Fruit fly (Drosophila melanogaster) whole organism, adult: Measurements from ENCODE around the gene Gr28b.

Experiments
- CG14711 ChIP-seq: fragments of 200-800 bp; sonication (Bioruptor generic); optimal IDR thresholded peaks from 2 replicates; lab custom pipeline; 2018; ENCODE audit warnings: missing biosample characterization, mild to moderate bottlenecking, missing genetic modification characterization, moderate library complexity
- cic ChIP-seq: fragments of 200-800 bp; sonication (Bioruptor generic); optimal IDR thresholded peaks from 2 replicates; lab custom pipeline; 2017; ENCODE audit warnings: missing biosample characterization, mild to moderate bottlenecking, missing genetic modification characterization, moderate library complexity

dm6 chr2L:7422429-7423283 lies 39.4 kb downstream of the Gr28b start:
- TF ChIP-seq cic (GFP tag; lab: Kevin White, UChicago) (no peak), CG14711 (tag; lab: Kevin White, UChicago) (no peak)
